Worm (Caenorhabditis elegans) whole organism, midembryonic: ENCODE data around the gene C07D10.6.
A peak's percentile ranks its signal among the peaks of the same experiment; 100 is the strongest.

Source experiments
- T22C8.4 ChIP-seq: fragments of 200-800 bp; sonication (Bioruptor generic); IDR thresholded peaks from 2 replicates; pipeline ENCODE4 v1.3.6; 2022; ENCODE audit warnings: missing genetic modification characterization, missing compliant biosample characterization
- cog-1 ChIP-seq: sonication (generic microtip); optimal IDR thresholded peaks from 2 replicates; lab custom pipeline; 2016; ENCODE audit warnings: missing genetic modification characterization, missing compliant biosample characterization
- flt-1 ChIP-seq: fragments of 200-800 bp; sonication (Bioruptor generic); IDR thresholded peaks from 2 replicates; pipeline ENCODE4 v1.3.6; 2022; ENCODE audit warnings: missing genetic modification characterization, missing compliant biosample characterization
- klf-2 ChIP-seq: fragments of 200-800 bp; sonication (Bioruptor generic); conservative IDR thresholded peaks from 2 replicates; pipeline ENCODE4 v1.3.6; 2022; ENCODE audit warnings: missing genetic modification reagents, missing genetic modification characterization, missing compliant biosample characterization
- med-1 ChIP-seq: sonication (generic microtip); optimal IDR thresholded peaks from 2 replicates; lab custom pipeline; 2017; ENCODE audit warnings: missing genetic modification characterization, mild to moderate bottlenecking, missing compliant biosample characterization, antibody characterized with exemption, missing genetic modification reagents; ENCODE audit not compliant: insufficient read depth
- ref-1 ChIP-seq: fragments of 200-800 bp; sonication (Bioruptor generic); conservative IDR thresholded peaks from 2 replicates; pipeline ENCODE4 v1.3.6; 2022; ENCODE audit warnings: missing genetic modification reagents, missing genetic modification characterization, missing compliant biosample characterization
- tab-1 ChIP-seq: fragments of 200-800 bp; sonication (Bioruptor generic); IDR thresholded peaks from 2 replicates; pipeline ENCODE4 v1.3.6; 2022; ENCODE audit warnings: missing genetic modification characterization, missing compliant biosample characterization
- ztf-23 ChIP-seq: fragments of 200-800 bp; sonication (Bioruptor generic); IDR thresholded peaks from 2 replicates; pipeline ENCODE4 v1.3.6; 2022; ENCODE audit warnings: missing genetic modification reagents, missing genetic modification characterization, missing compliant biosample characterization
- ztf-29 ChIP-seq: fragments of 200-800 bp; sonication (Bioruptor generic); IDR thresholded peaks from 2 replicates; pipeline ENCODE4 v1.3.6; 2022; ENCODE audit warnings: missing genetic modification reagents, missing genetic modification characterization, missing compliant biosample characterization

The C07D10.6 gene

ce11 chrII:7374143-7374542 lies 5.0 kb upstream of the C07D10.6 start, which contains the start of the genes mtch-1 and rpb-4:
Gene mtch-1 (minus strand): TSS chrII:7374166.
Gene rpb-4 (plus strand): TSS chrII:7374495.
- TF ChIP-seq med-1 (GFP tag; lab: Kevin White, UChicago), result peak; percentile 11
- no peak for TF ChIP-seq flt-1 (GFP tag; lab: Robert Waterston, UW)
- TF ChIP-seq ref-1 (GFP tag; lab: Robert Waterston, UW), result no peak
- TF ChIP-seq T22C8.4 (GFP tag; lab: Robert Waterston, UW), result no peak
- no peak for TF ChIP-seq ztf-29 (GFP tag; lab: Robert Waterston, UW)

ce11 chrII:7374980-7375379 lies 4.1 kb upstream of the C07D10.6 start, which contains the start of gene F43E2.1:
Gene F43E2.1 (plus strand): TSS chrII:7375280.
- TF ChIP-seq ztf-29 (GFP tag; lab: Robert Waterston, UW) (no peak), tab-1 (GFP tag; lab: Robert Waterston, UW) (no peak)

ce11 chrII:7381142-7381611 lies 2.1 kb downstream of the C07D10.6 start, which contains the start of gene C07D10.5:
Gene C07D10.5 (plus strand): TSS chrII:7381561.
- no peak for TF ChIP-seq ref-1 (GFP tag; lab: Robert Waterston, UW)
- no peak for TF ChIP-seq ztf-29 (GFP tag; lab: Robert Waterston, UW)

- TF ChIP-seq med-1 (GFP tag; lab: Kevin White, UChicago) (no peak), ref-1 (GFP tag; lab: Robert Waterston, UW) (no peak), cog-1 (tag; lab: Kevin White, UChicago) (no peak), T22C8.4 (GFP tag; lab: Robert Waterston, UW) (no peak), tab-1 (GFP tag; lab: Robert Waterston, UW) (no peak), ztf-23 (no peak), klf-2 (no peak), ztf-29 (GFP tag; lab: Robert Waterston, UW) (no peak), flt-1 (GFP tag; lab: Robert Waterston, UW) (no peak)
These were observed 2.8 kb downstream of the C07D10.6 start for ce11 chrII:7381947-7382346.

ce11 chrII:7385442-7385841 lies 6.3 kb downstream of the C07D10.6 start, which contains the start of gene sre-3:
Gene sre-3 (plus strand): TSS chrII:7385742.
- TF ChIP-seq ref-1 (GFP tag; lab: Robert Waterston, UW) (no peak), ztf-29 (GFP tag; lab: Robert Waterston, UW) (no peak), ztf-23 (no peak)

ce11 chrII:7390335-7390734 lies 11.2 kb downstream of the C07D10.6 start:
- TF ChIP-seq flt-1 (GFP tag; lab: Robert Waterston, UW) (no peak), cog-1 (tag; lab: Kevin White, UChicago) (no peak), ref-1 (GFP tag; lab: Robert Waterston, UW) (no peak)

ce11 chrII:7392052-7392694 lies 13.1 kb downstream of the C07D10.6 start:
- no peak for TF ChIP-seq cog-1 (tag; lab: Kevin White, UChicago)
- TF ChIP-seq tab-1 (GFP tag; lab: Robert Waterston, UW), result no peak
- TF ChIP-seq ztf-29 (GFP tag; lab: Robert Waterston, UW), result no peak
- no peak for TF ChIP-seq klf-2
- no peak for TF ChIP-seq ref-1 (GFP tag; lab: Robert Waterston, UW)
- TF ChIP-seq T22C8.4 (GFP tag; lab: Robert Waterston, UW), result no peak
- no peak for TF ChIP-seq ztf-23
- TF ChIP-seq flt-1 (GFP tag; lab: Robert Waterston, UW), result no peak
- TF ChIP-seq med-1 (GFP tag; lab: Kevin White, UChicago), result no peak

ce11 chrII:7393393-7393792 lies 14.3 kb downstream of the C07D10.6 start:
- TF ChIP-seq ref-1 (GFP tag; lab: Robert Waterston, UW) (no peak), T22C8.4 (GFP tag; lab: Robert Waterston, UW) (no peak), cog-1 (tag; lab: Kevin White, UChicago) (no peak), tab-1 (GFP tag; lab: Robert Waterston, UW) (no peak), ztf-23 (no peak), klf-2 (no peak), flt-1 (GFP tag; lab: Robert Waterston, UW) (no peak), ztf-29 (GFP tag; lab: Robert Waterston, UW) (no peak), med-1 (GFP tag; lab: Kevin White, UChicago) (no peak)

ce11 chrII:7393922-7394689 lies 15.0 kb downstream of the C07D10.6 start:
- TF ChIP-seq T22C8.4 (GFP tag; lab: Robert Waterston, UW) (no peak), ztf-29 (GFP tag; lab: Robert Waterston, UW) (no peak), flt-1 (GFP tag; lab: Robert Waterston, UW) (no peak), ztf-23 (no peak), cog-1 (tag; lab: Kevin White, UChicago) (no peak), ref-1 (GFP tag; lab: Robert Waterston, UW) (no peak), klf-2 (no peak), tab-1 (GFP tag; lab: Robert Waterston, UW) (no peak), med-1 (GFP tag; lab: Kevin White, UChicago) (no peak)

- TF ChIP-seq flt-1 (GFP tag; lab: Robert Waterston, UW), result no peak
- TF ChIP-seq med-1 (GFP tag; lab: Kevin White, UChicago), result no peak
These were observed 15.6 kb downstream of the C07D10.6 start, which contains the start of gene bath-44 for ce11 chrII:7394690-7395054. Gene bath-44 (plus strand): TSS chrII:7394955.
